Worm (Caenorhabditis elegans): ENCODE results near the gene clec-36.

The clec-36 gene

DNA sequence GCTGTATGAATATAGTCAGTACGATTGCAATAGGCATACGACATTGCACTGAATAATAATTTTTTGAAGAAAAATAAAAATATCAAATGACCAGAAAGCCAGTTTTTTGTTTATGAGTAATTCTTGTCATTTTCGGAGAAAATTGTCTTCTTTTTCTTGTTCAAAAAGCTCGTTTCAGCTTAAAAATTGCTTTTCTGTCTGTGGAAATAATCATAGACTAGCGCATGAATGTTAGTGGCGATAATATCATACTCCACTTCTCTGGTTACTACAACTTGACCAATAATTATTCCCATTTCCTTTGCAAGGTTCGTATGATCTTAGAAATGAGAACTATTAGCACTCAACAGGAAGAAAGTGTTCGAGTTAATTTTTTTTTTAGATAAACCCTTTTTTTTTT, 20.9 kb downstream of the clec-36 start, which contains the start of gene srh-216:
Gene srh-216 (minus strand): TSS at position 101 of the 400 bp plus-strand sequence.
- no peak for TF ChIP-seq ztf-1 (GFP tag; conservative IDR thresholded peaks at IDR 0.05)
- no peak for TF ChIP-seq mdl-1 (tag; optimal IDR thresholded peaks at IDR 0.05)
- TF ChIP-seq ZK546.5 (tag; optimal IDR thresholded peaks at IDR 0.05) = no peak
- TF ChIP-seq zag-1 (tag; optimal IDR thresholded peaks at IDR 0.05) = no peak
- no peak for TF ChIP-seq nhr-12 (tag; optimal IDR thresholded peaks at IDR 0.05)
- TF ChIP-seq nhr-77 (tag; optimal IDR thresholded peaks at IDR 0.05) = no peak
- no peak for TF ChIP-seq elt-1 (tag; optimal IDR thresholded peaks at IDR 0.05)
- no peak for TF ChIP-seq elt-3 (tag; optimal IDR thresholded peaks at IDR 0.05)
- TF ChIP-seq skn-1 (tag; optimal IDR thresholded peaks at IDR 0.05) = no peak
- TF ChIP-seq nhr-21 (tag; optimal IDR thresholded peaks at IDR 0.05) = no peak
- no peak for TF ChIP-seq dmd-4 (tag; optimal IDR thresholded peaks at IDR 0.05)
- TF ChIP-seq alr-1 (tag; optimal IDR thresholded peaks at IDR 0.05) = no peak
- TF ChIP-seq gmeb-1 (tag; optimal IDR thresholded peaks at IDR 0.05) = no peak
- no peak for TF ChIP-seq lin-13 (GFP tag; optimal IDR thresholded peaks at IDR 0.05)
- no peak for TF ChIP-seq egl-27 (tag; optimal IDR thresholded peaks at IDR 0.05)
- no peak for TF ChIP-seq ama-1 (optimal IDR thresholded peaks at IDR 0.05)
- no peak for TF ChIP-seq nhr-10 (tag; optimal IDR thresholded peaks at IDR 0.05)
- TF ChIP-seq ztf-11 (tag; optimal IDR thresholded peaks at IDR 0.05) = no peak
- no peak for TF ChIP-seq F13H6.1 (tag; optimal IDR thresholded peaks at IDR 0.05)
- no peak for TF ChIP-seq lin-39 (tag; optimal IDR thresholded peaks at IDR 0.05)

DNA sequence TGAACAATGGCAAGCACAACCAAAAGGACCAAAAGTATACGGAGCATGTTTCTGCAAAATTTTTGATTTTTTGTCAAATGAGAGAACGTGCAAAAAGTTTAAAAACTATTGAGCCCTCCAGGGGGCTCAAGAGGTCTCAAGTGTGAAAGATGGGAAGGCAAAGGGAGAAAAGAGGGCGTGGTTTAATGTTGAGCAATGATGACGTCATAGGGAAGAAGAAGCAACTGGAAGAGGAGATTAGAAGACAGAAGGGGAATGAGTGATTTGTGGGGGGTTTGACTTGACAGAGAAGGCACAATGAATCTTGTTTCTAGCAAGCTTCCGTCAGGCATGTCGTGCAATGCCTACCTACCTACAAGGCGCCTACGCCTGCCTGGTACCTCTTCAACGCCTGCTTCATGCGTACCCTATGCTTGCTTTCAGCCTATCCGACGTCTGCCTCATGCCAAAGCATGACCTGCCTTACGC, 27.1 kb downstream of the clec-36 start, which contains the start of gene T20B3.14:
Gene T20B3.14 (minus strand): TSS at position 51 of the 468 bp plus-strand sequence.
- TF ChIP-seq unc-55 (GFP tag; optimal IDR thresholded peaks at IDR 0.05) (peak; percentile 39), fos-1 (tag; optimal IDR thresholded peaks at IDR 0.05) (no peak)

DNA sequence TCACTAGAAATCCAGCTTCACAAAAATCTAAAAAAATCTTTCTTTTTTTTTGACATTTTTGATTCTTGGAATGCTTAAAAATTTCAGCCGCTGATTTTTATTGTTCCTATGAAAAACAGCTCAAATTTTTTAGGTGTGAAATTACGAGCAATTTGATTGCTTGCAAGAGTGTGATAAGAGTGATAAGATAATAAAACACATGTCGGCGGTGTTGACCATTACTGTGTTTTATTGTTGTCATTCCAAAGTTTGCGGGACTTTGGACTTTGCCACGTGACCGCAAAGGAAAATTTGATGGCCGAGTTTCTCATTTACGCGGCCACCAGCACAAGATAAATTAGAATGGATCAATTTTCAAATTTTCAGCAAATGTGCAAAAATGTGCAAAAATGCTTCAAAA, 31.7 kb downstream of the clec-36 start:
- TF ChIP-seq ztf-1 (GFP tag; conservative IDR thresholded peaks at IDR 0.05) = no peak
- peak; percentile 29 for TF ChIP-seq sma-9 (GFP tag; optimal IDR thresholded peaks at IDR 0.05)
- TF ChIP-seq sma-9 (tag; optimal IDR thresholded peaks at IDR 0.05) = no peak
- no peak for TF ChIP-seq nhr-23 (tag; optimal IDR thresholded peaks at IDR 0.05)
- peak; percentile 42 for TF ChIP-seq fos-1 (tag; optimal IDR thresholded peaks at IDR 0.05)
- TF ChIP-seq lin-11 (tag; optimal IDR thresholded peaks at IDR 0.05) = no peak
- TF ChIP-seq gmeb-1 (tag; optimal IDR thresholded peaks at IDR 0.05) = peak; percentile 45

DNA sequence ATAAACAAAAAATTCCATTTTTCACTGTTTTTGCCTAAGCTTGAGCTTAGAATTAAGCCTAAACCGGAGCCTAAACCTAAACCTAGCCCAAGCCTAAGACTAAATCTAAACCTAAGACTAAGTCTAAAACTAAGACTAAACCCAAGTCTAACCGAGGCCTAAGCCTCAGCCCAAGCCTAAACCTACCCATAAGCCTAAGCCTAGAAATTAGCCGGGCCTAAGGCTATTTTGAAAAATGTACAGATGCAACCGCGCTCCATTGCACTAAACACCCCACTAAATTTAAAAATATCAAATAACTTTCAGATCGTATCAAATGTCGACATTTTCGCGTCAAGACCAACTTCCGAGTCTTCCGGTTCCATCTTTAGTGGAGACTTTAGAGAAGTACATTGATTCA, 33.1 kb downstream of the clec-36 start, which contains the start of gene T20B3.1:
Gene T20B3.1 (plus strand): TSS at position 301 of the 400 bp plus-strand sequence.
- no peak for TF ChIP-seq nhr-12 (tag; optimal IDR thresholded peaks at IDR 0.05)
- no peak for TF ChIP-seq Y55F3AM.14 (GFP tag; optimal IDR thresholded peaks at IDR 0.05)
- TF ChIP-seq aly-2 (tag; optimal IDR thresholded peaks at IDR 0.05) = no peak
- no peak for TF ChIP-seq gmeb-1 (tag; optimal IDR thresholded peaks at IDR 0.05)
- no peak for TF ChIP-seq R02D3.7 (tag; optimal IDR thresholded peaks at IDR 0.05)

DNA sequence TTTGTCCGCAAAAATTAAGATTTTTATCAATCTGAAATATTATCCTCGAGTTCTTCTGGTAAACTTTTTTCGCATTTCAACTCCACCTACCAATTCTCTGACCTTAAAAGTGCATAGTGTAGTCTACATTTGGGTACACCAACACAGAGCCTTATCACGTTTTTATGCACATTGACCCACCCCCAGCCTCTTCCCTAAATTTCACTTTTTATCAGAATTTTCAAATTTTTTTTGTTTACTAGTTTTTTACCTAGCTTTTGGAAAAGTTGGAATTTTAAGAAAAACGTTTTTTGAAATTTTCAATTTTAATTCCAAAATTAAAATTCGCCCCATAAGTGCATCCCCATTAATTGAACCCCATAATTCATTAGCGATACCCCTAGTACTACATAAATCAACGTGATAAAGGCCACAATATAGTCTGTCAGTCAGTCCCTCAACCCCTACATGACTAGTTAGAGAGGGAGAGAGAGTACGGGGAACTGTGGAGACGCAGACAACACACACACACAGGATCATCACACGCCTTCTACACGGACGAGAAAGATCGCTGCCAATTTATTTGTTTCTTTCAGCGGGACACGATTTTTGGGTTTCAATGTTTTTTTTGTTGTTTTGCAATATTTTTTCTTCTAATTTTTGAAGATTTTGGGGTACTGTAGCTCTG, 33.7 kb downstream of the clec-36 start:
- TF ChIP-seq elt-1 (tag; optimal IDR thresholded peaks at IDR 0.05) = no peak
- peak; percentile 7 for TF ChIP-seq sma-3 (GFP tag; optimal IDR thresholded peaks at IDR 0.05)
- TF ChIP-seq nhr-23 (tag; optimal IDR thresholded peaks at IDR 0.05) = no peak
- TF ChIP-seq peb-1 (tag; optimal IDR thresholded peaks at IDR 0.05) = no peak
- no peak for TF ChIP-seq blmp-1 (tag; optimal IDR thresholded peaks at IDR 0.05; ENCODE audit: insufficient read depth)
- TF ChIP-seq mab-5 (tag; optimal IDR thresholded peaks at IDR 0.05) = peak; percentile 42
- no peak for TF ChIP-seq egl-27 (tag; optimal IDR thresholded peaks at IDR 0.05)
- peak; percentile 45 for TF ChIP-seq nhr-21 (tag; optimal IDR thresholded peaks at IDR 0.05)
- TF ChIP-seq gmeb-1 (tag; optimal IDR thresholded peaks at IDR 0.05) = no peak
- TF ChIP-seq zag-1 (tag; optimal IDR thresholded peaks at IDR 0.05) = no peak
- peak; percentile 10 for TF ChIP-seq unc-55 (GFP tag; optimal IDR thresholded peaks at IDR 0.05)
- TF ChIP-seq lin-11 (tag; optimal IDR thresholded peaks at IDR 0.05) = no peak
- no peak for TF ChIP-seq ztf-11 (tag; optimal IDR thresholded peaks at IDR 0.05)
- no peak for TF ChIP-seq sma-9 (GFP tag; optimal IDR thresholded peaks at IDR 0.05)
- no peak for TF ChIP-seq sma-9 (tag; optimal IDR thresholded peaks at IDR 0.05)
- TF ChIP-seq nhr-10 (tag; optimal IDR thresholded peaks at IDR 0.05) = no peak
- TF ChIP-seq nhr-25 (tag; optimal IDR thresholded peaks at IDR 0.05) = peak; percentile 48
